Worm (Caenorhabditis elegans): ENCODE measurements around the gene ZK637.14.

ce11 chrIII:8885150-8885549 is 3.8 kb downstream of the ZK637.14 start, which contains the start of gene svop-1:
- TF ChIP-seq W03F9.2 (tag; optimal IDR thresholded peaks at IDR 0.05) (no peak), dao-5 (tag; optimal IDR thresholded peaks at IDR 0.05) (no peak), him-1 (tag; optimal IDR thresholded peaks at IDR 0.05) (no peak)

Data from whole organism, L4/young adult.